Fruit fly (Drosophila melanogaster) whole organism, wandering third instar larva: ENCODE data around the gene cnir.

ENCODE experiments used
- Abd-B ChIP-seq: fragments of >200 bp; optimal IDR thresholded peaks from 2 replicates; lab custom pipeline; 2017; ENCODE audit warnings: missing biosample characterization, missing genetic modification characterization
- CG32264 ChIP-seq: fragments of 200-800 bp; sonication (Bioruptor generic); optimal IDR thresholded peaks from 2 replicates; lab custom pipeline; 2016; ENCODE audit warnings: missing biosample characterization, missing genetic modification characterization
- CG9705 ChIP-seq: fragments of 200-800 bp; sonication (Bioruptor generic); optimal IDR thresholded peaks from 2 replicates; lab custom pipeline; 2018; ENCODE audit warnings: missing biosample characterization, mild to moderate bottlenecking, missing genetic modification characterization
- CrebA ChIP-seq: fragments of 200-800 bp; sonication (Bioruptor generic); optimal IDR thresholded peaks from 2 replicates; lab custom pipeline; 2016; ENCODE audit warnings: missing biosample characterization, mild to moderate bottlenecking, missing genetic modification characterization, borderline replicate concordance
- Dfd ChIP-seq: fragments of >200 bp; optimal IDR thresholded peaks from 2 replicates; lab custom pipeline; 2017; ENCODE audit warnings: missing biosample characterization, missing genetic modification characterization
- Dif ChIP-seq: fragments of 200-275, 200-300 bp; sonication (Bioruptor generic); optimal IDR thresholded peaks from 2 replicates; lab custom pipeline; 2018; ENCODE audit warnings: missing biosample characterization, missing genetic modification characterization; ENCODE audit not compliant: partially characterized antibody
- GATAd ChIP-seq: sonication (Bioruptor generic); optimal IDR thresholded peaks from 2 replicates; lab custom pipeline; 2016; ENCODE audit warnings: missing biosample characterization, missing genetic modification characterization
- HLH106 ChIP-seq: fragments of 200-800 bp; optimal IDR thresholded peaks from 3 replicates; lab custom pipeline; 2019; ENCODE audit warnings: missing biosample characterization, mild to moderate bottlenecking, missing genetic modification characterization, moderate library complexity
- Hnf4 ChIP-seq: fragments of 200-800 bp; sonication (Bioruptor generic); optimal IDR thresholded peaks from 2 replicates; lab custom pipeline; 2016; ENCODE audit warnings: missing biosample characterization, mild to moderate bottlenecking, missing genetic modification characterization
- Hr78 ChIP-seq: fragments of >200 bp; optimal IDR thresholded peaks from 2 replicates; lab custom pipeline; 2017; ENCODE audit warnings: missing biosample characterization, missing genetic modification characterization
- Hr83 ChIP-seq: fragments of 200-300 bp; sonication (Bioruptor generic); optimal IDR thresholded peaks from 2 replicates; lab custom pipeline; 2016; ENCODE audit warnings: missing biosample characterization, mild to moderate bottlenecking, missing genetic modification characterization, moderate library complexity; ENCODE audit not compliant: poor library complexity, severe bottlenecking
- OdsH ChIP-seq: fragments of 200-800 bp; sonication (Bioruptor generic); optimal IDR thresholded peaks from 2 replicates; lab custom pipeline; 2016; ENCODE audit warnings: missing biosample characterization, mild to moderate bottlenecking, missing genetic modification characterization
- Rel ChIP-seq, 2 experiments: fragments of 200-800 bp; sonication (Bioruptor generic) in 1 of 2; optimal IDR thresholded peaks; 2 replicates in 1 of 2; 3 replicates in 1 of 2; lab custom pipeline; 2016 to 2019; ENCODE audit warnings: mild to moderate bottlenecking in 2 of 2, missing biosample characterization in 2 of 2, missing genetic modification characterization in 2 of 2, moderate library complexity in 1 of 2
- Sp1 ChIP-seq: fragments of 200-800 bp; sonication (Bioruptor generic); optimal IDR thresholded peaks from 3 replicates; lab custom pipeline; 2019; ENCODE audit warnings: missing biosample characterization, mild to moderate bottlenecking, missing genetic modification characterization, moderate library complexity
- Vsx2 ChIP-seq: fragments of 200-300, 225-300 bp; sonication (Bioruptor generic); optimal IDR thresholded peaks from 2 replicates; lab custom pipeline; 2018; ENCODE audit warnings: missing biosample characterization, missing genetic modification characterization; ENCODE audit not compliant: partially characterized antibody
- br ChIP-seq: fragments of 200-800 bp; sonication (Bioruptor generic); optimal IDR thresholded peaks from 2 replicates; lab custom pipeline; 2016; ENCODE audit warnings: missing biosample characterization, missing genetic modification characterization
- brk ChIP-seq: fragments of 200-800 bp; sonication (Bioruptor generic); optimal IDR thresholded peaks from 2 replicates; lab custom pipeline; 2016; ENCODE audit warnings: missing biosample characterization, mild to moderate bottlenecking, missing genetic modification characterization
- dl ChIP-seq, 2 experiments: fragments of 175-275, 200-275 bp in 1 of 2; fragments of 200-275 bp in 1 of 2; sonication (Bioruptor generic); optimal IDR thresholded peaks; lab custom pipeline; 2018; ENCODE audit warnings: mild to moderate bottlenecking in 2 of 2, missing biosample characterization in 2 of 2, missing genetic modification characterization in 2 of 2, moderate library complexity in 2 of 2; ENCODE audit not compliant: partially characterized antibody in 2 of 2, insufficient read depth in 1 of 2
- dmrt93B ChIP-seq: fragments of 200-800 bp; sonication (Bioruptor generic); optimal IDR thresholded peaks from 2 replicates; lab custom pipeline; 2018; ENCODE audit warnings: missing biosample characterization, mild to moderate bottlenecking, missing genetic modification characterization
- ey ChIP-seq: fragments of 200-800 bp; sonication (Bioruptor generic); optimal IDR thresholded peaks from 2 replicates; lab custom pipeline; 2016; ENCODE audit warnings: missing biosample characterization, missing genetic modification characterization
- foxo ChIP-seq, 2 experiments: fragments of 200-800 bp; sonication (Bioruptor generic); optimal IDR thresholded peaks; 2 replicates in 1 of 2; 3 replicates in 1 of 2; lab custom pipeline; 2016 to 2017; ENCODE audit warnings: missing biosample characterization in 2 of 2, missing genetic modification characterization in 2 of 2
- fru ChIP-seq: fragments of 200-800 bp; sonication (Bioruptor generic); optimal IDR thresholded peaks from 3 replicates; lab custom pipeline; 2016; ENCODE audit warnings: missing biosample characterization, mild to moderate bottlenecking, missing genetic modification characterization
- h ChIP-seq: fragments of 200-800 bp; sonication (Bioruptor generic); optimal IDR thresholded peaks from 3 replicates; lab custom pipeline; 2016; ENCODE audit warnings: missing biosample characterization, mild to moderate bottlenecking, missing genetic modification characterization
- jim ChIP-seq: fragments of 175-275, 200-325 bp; sonication (Bioruptor generic); optimal IDR thresholded peaks from 2 replicates; lab custom pipeline; 2016; ENCODE audit warnings: missing biosample characterization, mild to moderate bottlenecking, missing genetic modification characterization
- lola ChIP-seq: fragments of >200 bp; optimal IDR thresholded peaks from 2 replicates; lab custom pipeline; 2017; ENCODE audit warnings: missing biosample characterization, missing genetic modification characterization
- pan ChIP-seq: fragments of >200 bp; optimal IDR thresholded peaks from 2 replicates; lab custom pipeline; 2017
- psq ChIP-seq: fragments of 200-800 bp; sonication (Bioruptor generic); optimal IDR thresholded peaks from 3 replicates; lab custom pipeline; 2017; ENCODE audit warnings: missing biosample characterization, mild to moderate bottlenecking, missing genetic modification characterization, moderate library complexity
- rgr ChIP-seq: fragments of 200-800 bp; sonication (Bioruptor generic); optimal IDR thresholded peaks from 3 replicates; lab custom pipeline; 2016; ENCODE audit warnings: missing biosample characterization, mild to moderate bottlenecking, missing genetic modification characterization
- sage ChIP-seq: fragments of 200-800 bp; sonication (Bioruptor generic); optimal IDR thresholded peaks from 2 replicates; lab custom pipeline; 2016; ENCODE audit warnings: missing biosample characterization, mild to moderate bottlenecking, missing genetic modification characterization
- sv ChIP-seq: fragments of 200-800 bp; sonication (Bioruptor generic); optimal IDR thresholded peaks from 3 replicates; lab custom pipeline; 2016; ENCODE audit warnings: missing biosample characterization, missing genetic modification characterization
- tai ChIP-seq: sonication (Bioruptor generic); optimal IDR thresholded peaks from 2 replicates; lab custom pipeline; 2016; ENCODE audit warnings: missing biosample characterization, missing genetic modification characterization
- usp ChIP-seq: fragments of >200 bp; optimal IDR thresholded peaks from 2 replicates; lab custom pipeline; 2017; ENCODE audit warnings: missing biosample characterization, missing genetic modification characterization

The cnir gene

dm6 chr2L:3086290-3086876, 46.8 kb upstream of the cnir start:
- peak; percentile 18 for TF ChIP-seq Hnf4 (GFP tag; lab: Kevin White, UChicago)
- peak; percentile 48 for TF ChIP-seq fru (GFP tag; lab: Kevin White, UChicago)
- no peak for TF ChIP-seq pan (lab: Kevin White, UChicago)
- peak; percentile 27 for TF ChIP-seq Sp1 (GFP tag; lab: Kevin White, UChicago)
- no peak for TF ChIP-seq Abd-B (GFP tag; lab: Kevin White, UChicago)
- no peak for TF ChIP-seq GATAd (GFP tag; lab: Kevin White, UChicago)
- TF ChIP-seq dmrt93B (GFP tag; lab: Kevin White, UChicago): no peak
- TF ChIP-seq ey (GFP tag; lab: Kevin White, UChicago): peak; percentile 34
- peak in 1 of 2 experiments; percentile 58 for TF ChIP-seq foxo (GFP tag; optimal IDR thresholded peaks at IDR 0.05; lab: Kevin White, UChicago)
- TF ChIP-seq OdsH (GFP tag; lab: Kevin White, UChicago): peak; percentile 57
- TF ChIP-seq HLH106 (tag; lab: Kevin White, UChicago): peak; percentile 48
- TF ChIP-seq sv (GFP tag; lab: Kevin White, UChicago): peak; percentile 30
- TF ChIP-seq rgr (GFP tag; lab: Kevin White, UChicago): peak; percentile 54
- TF ChIP-seq usp (GFP tag; lab: Kevin White, UChicago): no peak
- TF ChIP-seq br (GFP tag; lab: Kevin White, UChicago): peak; percentile 48
- TF ChIP-seq lola (GFP tag; lab: Kevin White, UChicago): no peak
- no peak for TF ChIP-seq CG9705
- TF ChIP-seq Hr78 (GFP tag; lab: Kevin White, UChicago): no peak
- no peak for TF ChIP-seq CG32264 (GFP tag; lab: Kevin White, UChicago)
- TF ChIP-seq psq (GFP tag; lab: Kevin White, UChicago): peak; percentile 38
- no peak for TF ChIP-seq Rel (GFP tag; optimal IDR thresholded peaks at IDR 0.05; lab: Kevin White, UChicago)
- TF ChIP-seq Rel (tag; optimal IDR thresholded peaks at IDR 0.05; lab: Kevin White, UChicago): no peak
- peak; percentile 66 for TF ChIP-seq h (GFP tag; lab: Kevin White, UChicago)
- no peak for TF ChIP-seq CrebA

DNA sequence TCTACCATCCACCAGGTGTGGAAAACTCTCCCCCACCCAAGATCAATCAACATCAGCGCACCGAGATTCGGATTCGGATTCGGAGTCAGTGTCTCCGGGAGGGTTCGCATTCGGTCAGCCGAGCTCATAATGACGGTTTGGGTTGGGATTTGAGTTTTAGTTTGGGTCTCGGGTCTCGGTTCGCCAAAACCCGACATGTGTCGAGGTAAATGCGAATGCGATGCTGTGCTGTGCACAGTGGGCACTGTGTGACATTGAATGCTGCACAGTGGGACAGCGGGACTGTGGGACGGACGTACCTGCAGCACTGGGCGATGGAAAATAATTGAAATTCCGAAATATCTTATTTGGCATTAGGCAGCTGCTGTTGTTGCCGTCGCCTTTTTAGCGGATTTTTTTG, 43.9 kb upstream of the cnir start:
- TF ChIP-seq dl (GFP tag; optimal IDR thresholded peaks at IDR 0.05; lab: Kevin White, UChicago; ENCODE audit: insufficient read depth in 1 of 2, partially characterized antibody in 2 of 2): no peak
- no peak for TF ChIP-seq ey (GFP tag; lab: Kevin White, UChicago)
- no peak for TF ChIP-seq lola (GFP tag; lab: Kevin White, UChicago)
- TF ChIP-seq tai: no peak

DNA sequence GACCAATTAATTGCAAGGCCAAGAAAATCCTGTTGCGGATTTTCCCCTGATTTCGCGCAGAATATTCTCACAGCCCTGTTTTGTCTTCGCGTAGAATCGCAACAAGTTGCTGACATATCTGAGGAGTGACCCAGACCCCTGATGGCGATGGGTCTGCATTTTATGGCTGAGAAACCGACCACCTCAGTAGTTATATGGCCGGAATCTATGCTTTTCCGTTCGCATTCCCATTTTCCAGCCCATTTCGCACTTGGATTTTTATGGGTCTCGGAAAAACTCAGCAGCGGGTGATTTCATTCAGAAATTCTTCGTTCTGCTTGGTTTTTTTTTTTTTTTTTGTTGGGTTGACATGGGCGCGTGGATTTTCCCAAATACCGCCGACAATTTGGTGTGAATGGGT, 43.3 kb upstream of the cnir start:
- TF ChIP-seq Hr83 (GFP tag; lab: Kevin White, UChicago) (no peak), psq (GFP tag; lab: Kevin White, UChicago) (no peak), jim (GFP tag; lab: Kevin White, UChicago) (no peak), Hr78 (GFP tag; lab: Kevin White, UChicago) (no peak), sage (GFP tag; lab: Kevin White, UChicago) (no peak), rgr (GFP tag; lab: Kevin White, UChicago) (no peak), Dfd (GFP tag; lab: Kevin White, UChicago) (no peak), Vsx2 (no peak), CG9705 (no peak), Rel (GFP tag; optimal IDR thresholded peaks at IDR 0.05; lab: Kevin White, UChicago) (no peak), Rel (tag; optimal IDR thresholded peaks at IDR 0.05; lab: Kevin White, UChicago) (no peak), brk (GFP tag; lab: Kevin White, UChicago) (no peak), lola (GFP tag; lab: Kevin White, UChicago) (no peak), Dif (GFP tag; lab: Kevin White, UChicago) (no peak), GATAd (GFP tag; lab: Kevin White, UChicago) (no peak), Hnf4 (GFP tag; lab: Kevin White, UChicago) (no peak), dmrt93B (GFP tag; lab: Kevin White, UChicago) (no peak), dl (GFP tag; optimal IDR thresholded peaks at IDR 0.05; lab: Kevin White, UChicago; ENCODE audit: insufficient read depth in 1 of 2, partially characterized antibody in 2 of 2) (no peak)
- TF ChIP-seq, all 38 proteins: peak for 0
